5 fruit fly cellular contexts compared by ENCODE assay signal in the genomic region with DNA sequence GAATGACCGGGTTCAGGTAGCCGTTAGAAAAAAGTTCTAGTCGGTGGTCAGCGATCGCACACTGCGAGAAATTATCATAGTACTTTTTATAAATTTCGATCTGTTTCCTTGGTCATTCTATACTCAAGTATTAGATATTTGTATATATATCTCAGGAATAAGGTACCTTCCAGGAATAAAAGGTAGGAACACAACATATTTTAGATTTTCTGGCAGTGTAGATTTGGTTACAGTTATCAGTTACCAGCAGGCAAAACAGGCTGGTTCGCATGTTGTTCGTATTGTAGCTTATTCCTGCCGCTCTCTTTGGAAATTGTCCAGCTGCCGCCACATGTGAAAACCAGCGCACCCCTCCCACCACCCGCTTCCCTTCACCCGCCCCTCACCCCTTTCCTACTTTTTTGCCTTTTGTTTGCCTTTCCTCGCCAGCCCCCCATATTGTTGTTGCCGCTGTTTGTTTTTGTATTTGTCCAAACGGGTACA.
A peak's percentile ranks its signal among the peaks of the same experiment; 100 is the strongest.
TF ChIP-seq lines count a peak whose summit lies in the region.

No protein-coding gene starts in this region.

- TF ChIP-seq CTCF in whole organism, embryonic (GFP tag; optimal IDR thresholded peaks at IDR 0.05; lab: Kevin White, UChicago): no peak

TF ChIP-seq in whole organism, adult, 20 proteins besides CTCF, POLR2A, EP300 and RAD21 (continues in another document):
- TF ChIP-seq cic (GFP tag; optimal IDR thresholded peaks at IDR 0.05; lab: Kevin White, UChicago) (peak; percentile 18), tj (GFP tag; optimal IDR thresholded peaks at IDR 0.05; lab: Kevin White, UChicago) (peak; percentile 52), ovo (GFP tag; optimal IDR thresholded peaks at IDR 0.05; lab: Kevin White, UChicago) (no peak), Crg-1 (GFP tag; optimal IDR thresholded peaks at IDR 0.05; lab: Kevin White, UChicago) (no peak), bab1 (GFP tag; optimal IDR thresholded peaks at IDR 0.05; lab: Kevin White, UChicago) (peak; percentile 16), kay (GFP tag; lab: Kevin White, UChicago; ENCODE audit: borderline replicate concordance) (no peak), CG7101 (tag; optimal IDR thresholded peaks at IDR 0.05; lab: Kevin White, UChicago) (peak; percentile 65), CG12768 (GFP tag; optimal IDR thresholded peaks at IDR 0.05; lab: Kevin White, UChicago) (peak; percentile 31), CG1620 (GFP tag; optimal IDR thresholded peaks at IDR 0.05; lab: Kevin White, UChicago) (no peak), pad (GFP tag; optimal IDR thresholded peaks at IDR 0.05; lab: Kevin White, UChicago) (peak; percentile 20), CG11617 (GFP tag; optimal IDR thresholded peaks at IDR 0.05; lab: Kevin White, UChicago) (peak; percentile 54), CG5204 (GFP tag; optimal IDR thresholded peaks at IDR 0.05; lab: Kevin White, UChicago) (no peak), Hr96 (GFP tag; optimal IDR thresholded peaks at IDR 0.05; lab: Kevin White, UChicago) (peak; percentile 11), Mnt (GFP tag; optimal IDR thresholded peaks at IDR 0.05; lab: Kevin White, UChicago) (no peak), CG14711 (tag; optimal IDR thresholded peaks at IDR 0.05; lab: Kevin White, UChicago) (peak; percentile 60), toe (GFP tag; optimal IDR thresholded peaks at IDR 0.05; lab: Kevin White, UChicago) (no peak), cnc (optimal IDR thresholded peaks at IDR 0.05; lab: Kevin White, UChicago) (no peak)

TF ChIP-seq in whole organism, embryonic, 481 proteins besides CTCF, POLR2A, EP300 and RAD21 (continues in another document):
- TF ChIP-seq HmgZ (tag; optimal IDR thresholded peaks at IDR 0.05; lab: Kevin White, UChicago): peak; percentile 84
- TF ChIP-seq CG10654 (GFP tag; optimal IDR thresholded peaks at IDR 0.05; lab: Kevin White, UChicago): peak; percentile 71
- peak; percentile 49 for TF ChIP-seq CG17802 (tag; optimal IDR thresholded peaks at IDR 0.05; lab: Kevin White, UChicago)
- TF ChIP-seq CG1024 (GFP tag; IDR thresholded peaks at IDR 0.05; lab: Robert Waterston, UW): peak; percentile 81
- TF ChIP-seq CG13296 (GFP tag; optimal IDR thresholded peaks at IDR 0.05; lab: Kevin White, UChicago): peak; percentile 71
- peak; percentile 61 for TF ChIP-seq kah (GFP tag; optimal IDR thresholded peaks at IDR 0.05; lab: Kevin White, UChicago)
- peak; percentile 82 for TF ChIP-seq Rx (GFP tag; IDR thresholded peaks at IDR 0.05; lab: Robert Waterston, UW)
- TF ChIP-seq Dref (GFP tag; IDR thresholded peaks at IDR 0.05; lab: Robert Waterston, UW): no peak
- TF ChIP-seq CG10366 (GFP tag; IDR thresholded peaks at IDR 0.05; lab: Robert Waterston, UW): peak; percentile 93
- peak; percentile 65 for TF ChIP-seq cwo (GFP tag; optimal IDR thresholded peaks at IDR 0.05; lab: Kevin White, UChicago)
- peak; percentile 78 for TF ChIP-seq az2 (GFP tag; optimal IDR thresholded peaks at IDR 0.05; lab: Kevin White, UChicago)
- TF ChIP-seq CHES-1-like (GFP tag; optimal IDR thresholded peaks at IDR 0.05; lab: Kevin White, UChicago): peak; percentile 71
- peak; percentile 70; the same call in 1 of the 2 replicates for TF ChIP-seq ttk (GFP tag; IDR thresholded peaks at IDR 0.05; lab: Robert Waterston, UW)
- no peak for TF ChIP-seq mld (GFP tag; IDR thresholded peaks at IDR 0.05; lab: Robert Waterston, UW; ENCODE audit: partially characterized antibody)
- TF ChIP-seq Vsx1 (GFP tag; optimal IDR thresholded peaks at IDR 0.05; lab: Kevin White, UChicago): no peak
- TF ChIP-seq Pdp1 (GFP tag; optimal IDR thresholded peaks at IDR 0.05; lab: Kevin White, UChicago): peak; percentile 59 to 71
- peak; percentile 82 for TF ChIP-seq CG6254 (GFP tag; optimal IDR thresholded peaks at IDR 0.05; lab: Kevin White, UChicago)

TF ChIP-seq in whole organism, prepupa, 60 proteins besides CTCF, POLR2A, EP300 and RAD21 (continues in another document):
- TF ChIP-seq CG6276 (GFP tag; optimal IDR thresholded peaks at IDR 0.05; lab: Kevin White, UChicago) (peak; percentile 88), OdsH (GFP tag; optimal IDR thresholded peaks at IDR 0.05; lab: Kevin White, UChicago) (peak; percentile 76), fkh (GFP tag; optimal IDR thresholded peaks at IDR 0.05; lab: Kevin White, UChicago) (peak; percentile 84), Lpt (GFP tag; optimal IDR thresholded peaks at IDR 0.05; lab: Kevin White, UChicago) (peak; percentile 75), ss (GFP tag; optimal IDR thresholded peaks at IDR 0.05; lab: Kevin White, UChicago) (peak in 1 of 2 experiments; percentile 33), CG8119 (GFP tag; IDR thresholded peaks at IDR 0.05; lab: Robert Waterston, UW) (peak; percentile 96), Smox (GFP tag; optimal IDR thresholded peaks at IDR 0.05; lab: Kevin White, UChicago) (peak; percentile 56), CG4318 (GFP tag; optimal IDR thresholded peaks at IDR 0.05; lab: Kevin White, UChicago) (peak; percentile 76), CG8319 (GFP tag; optimal IDR thresholded peaks at IDR 0.05; lab: Kevin White, UChicago) (peak; percentile 35), Eip78C (GFP tag; lab: Kevin White, UChicago) (peak; percentile 85), Eip75B (GFP tag; optimal IDR thresholded peaks at IDR 0.05; lab: Kevin White, UChicago) (peak; percentile 46), Sox102F (GFP tag; optimal IDR thresholded peaks at IDR 0.05; lab: Kevin White, UChicago) (peak; percentile 68), CG34406 (GFP tag; optimal IDR thresholded peaks at IDR 0.05; lab: Kevin White, UChicago) (peak; percentile 69), acj6 (GFP tag; optimal IDR thresholded peaks at IDR 0.05; lab: Kevin White, UChicago) (peak; percentile 77), Sox15 (GFP tag; optimal IDR thresholded peaks at IDR 0.05; lab: Kevin White, UChicago) (peak; percentile 55), Met (GFP tag; optimal IDR thresholded peaks at IDR 0.05; lab: Kevin White, UChicago) (peak; percentile 81), CG15336 (GFP tag; IDR thresholded peaks at IDR 0.05; lab: Robert Waterston, UW) (peak; percentile 96), CG11902 (GFP tag; optimal IDR thresholded peaks at IDR 0.05; lab: Kevin White, UChicago) (peak; percentile 62)

TF ChIP-seq in whole organism, pupa, 21 proteins besides CTCF, POLR2A, EP300 and RAD21 (continues in another document):
- TF ChIP-seq Pif1A (GFP tag; optimal IDR thresholded peaks at IDR 0.05; lab: Kevin White, UChicago) (peak; percentile 68), CG4496 (GFP tag; IDR thresholded peaks at IDR 0.05; lab: Robert Waterston, UW) (peak; percentile 75), fd96Ca (GFP tag; IDR thresholded peaks at IDR 0.05; lab: Robert Waterston, UW) (peak; percentile 83), CG34367 (tag; optimal IDR thresholded peaks at IDR 0.05; lab: Kevin White, UChicago) (peak; percentile 7), Pif1B (GFP tag; optimal IDR thresholded peaks at IDR 0.05; lab: Kevin White, UChicago) (peak; percentile 63), CG10348 (GFP tag; IDR thresholded peaks at IDR 0.05; lab: Robert Waterston, UW) (peak; percentile 63), gl (tag; optimal IDR thresholded peaks at IDR 0.05; lab: Kevin White, UChicago) (peak; percentile 34), CG9948 (tag; optimal IDR thresholded peaks at IDR 0.05; lab: Kevin White, UChicago) (peak; percentile 65), CG13204 (GFP tag; optimal IDR thresholded peaks at IDR 0.05; lab: Kevin White, UChicago) (no peak), Snoo (tag; optimal IDR thresholded peaks at IDR 0.05; lab: Kevin White, UChicago) (peak; percentile 54), CG8159 (tag; optimal IDR thresholded peaks at IDR 0.05; lab: Kevin White, UChicago) (peak; percentile 70), EcR (GFP tag; optimal IDR thresholded peaks at IDR 0.05; lab: Kevin White, UChicago) (no peak), D1 (tag; optimal IDR thresholded peaks at IDR 0.05; lab: Kevin White, UChicago) (no peak), CG32121 (GFP tag; IDR thresholded peaks at IDR 0.05; lab: Robert Waterston, UW) (peak; percentile 88), Ets98B (GFP tag; IDR thresholded peaks at IDR 0.05; lab: Robert Waterston, UW) (peak; percentile 87), CG17806 (tag; optimal IDR thresholded peaks at IDR 0.05; lab: Kevin White, UChicago) (peak; percentile 66), CG8301 (tag; optimal IDR thresholded peaks at IDR 0.05; lab: Kevin White, UChicago) (peak; percentile 93), CG14655 (GFP tag; optimal IDR thresholded peaks at IDR 0.05; lab: Kevin White, UChicago) (peak; percentile 86), CG15710 (tag; optimal IDR thresholded peaks at IDR 0.05; lab: Kevin White, UChicago) (peak; percentile 56), rn (GFP tag; IDR thresholded peaks at IDR 0.05; lab: Robert Waterston, UW) (peak; percentile 30; the same call in 1 of the 2 replicates)

TF ChIP-seq in whole organism, wandering third instar larva, 38 proteins besides CTCF, POLR2A, EP300 and RAD21 (continues in another document):
- peak; percentile 66 for TF ChIP-seq sv (GFP tag; optimal IDR thresholded peaks at IDR 0.05; lab: Kevin White, UChicago)
- TF ChIP-seq sage (GFP tag; optimal IDR thresholded peaks at IDR 0.05; lab: Kevin White, UChicago): peak; percentile 53
- peak; percentile 69 for TF ChIP-seq psq (GFP tag; optimal IDR thresholded peaks at IDR 0.05; lab: Kevin White, UChicago)
- no peak for TF ChIP-seq Hr78 (GFP tag; optimal IDR thresholded peaks at IDR 0.05; lab: Kevin White, UChicago)
- peak; percentile 70 for TF ChIP-seq Sp1 (GFP tag; optimal IDR thresholded peaks at IDR 0.05; lab: Kevin White, UChicago)
- peak; percentile 33 for TF ChIP-seq woc (GFP tag; optimal IDR thresholded peaks at IDR 0.05; lab: Kevin White, UChicago)
- peak; percentile 67 for TF ChIP-seq fru (GFP tag; optimal IDR thresholded peaks at IDR 0.05; lab: Kevin White, UChicago)
- TF ChIP-seq dl (GFP tag; optimal IDR thresholded peaks at IDR 0.05; lab: Kevin White, UChicago; ENCODE audit: insufficient read depth in 1 of 2, partially characterized antibody in 2 of 2): no peak
- no peak for TF ChIP-seq brk (GFP tag; optimal IDR thresholded peaks at IDR 0.05; lab: Kevin White, UChicago)
- no peak for TF ChIP-seq CrebA (GFP tag; optimal IDR thresholded peaks at IDR 0.05; lab: Kevin White, UChicago; ENCODE audit: borderline replicate concordance)
- peak; percentile 16 for TF ChIP-seq Jra (GFP tag; optimal IDR thresholded peaks at IDR 0.05; lab: Kevin White, UChicago)
- peak in 1 of 2 experiments; percentile 64 for TF ChIP-seq foxo (GFP tag; optimal IDR thresholded peaks at IDR 0.05; lab: Kevin White, UChicago)
- peak; percentile 71 for TF ChIP-seq h (GFP tag; optimal IDR thresholded peaks at IDR 0.05; lab: Kevin White, UChicago)
- TF ChIP-seq OdsH (GFP tag; optimal IDR thresholded peaks at IDR 0.05; lab: Kevin White, UChicago): peak; percentile 57
- TF ChIP-seq dmrt93B (GFP tag; optimal IDR thresholded peaks at IDR 0.05; lab: Kevin White, UChicago): peak; percentile 44
- peak; percentile 4 for TF ChIP-seq Hr83 (GFP tag; optimal IDR thresholded peaks at IDR 0.05; lab: Kevin White, UChicago; ENCODE audit: poor library complexity, severe bottlenecking)
- TF ChIP-seq CG32264 (GFP tag; optimal IDR thresholded peaks at IDR 0.05; lab: Kevin White, UChicago): peak; percentile 59
- TF ChIP-seq Hnf4 (GFP tag; optimal IDR thresholded peaks at IDR 0.05; lab: Kevin White, UChicago): peak; percentile 50
- TF ChIP-seq Vsx2 (GFP tag; optimal IDR thresholded peaks at IDR 0.05; lab: Kevin White, UChicago; ENCODE audit: partially characterized antibody): no peak
- peak; percentile 63 for TF ChIP-seq ey (GFP tag; optimal IDR thresholded peaks at IDR 0.05; lab: Kevin White, UChicago)
